Worm (Caenorhabditis elegans) whole organism, L1 larva: ENCODE data around the gene F54F7.8.

Experiments used
- C04F5.9 ChIP-seq: sonication (generic microtip); optimal IDR thresholded peaks from 2 replicates; lab custom pipeline; 2016; ENCODE audit warnings: missing genetic modification characterization, missing compliant biosample characterization
- C16A3.4 ChIP-seq: fragments of 150-350 bp; optimal IDR thresholded peaks from 2 replicates; lab custom pipeline; 2014; ENCODE audit warnings: missing biosample characterization, missing genetic modification characterization
- C34B4.2 ChIP-seq: sonication (generic microtip); optimal IDR thresholded peaks from 2 replicates; lab custom pipeline; 2017; ENCODE audit warnings: mild to moderate bottlenecking, missing genetic modification characterization, missing compliant biosample characterization
- alr-1 ChIP-seq: fragments of 200-800 bp; sonication (Bioruptor generic); optimal IDR thresholded peaks from 2 replicates; lab custom pipeline; 2018; ENCODE audit warnings: borderline replicate concordance, mild to moderate bottlenecking, missing genetic modification characterization, missing compliant biosample characterization
- ama-1 ChIP-seq: fragments of 150-350 bp; optimal IDR thresholded peaks from 2 replicates; lab custom pipeline; 2014
- blmp-1 ChIP-seq: fragments of 150-350 bp; optimal IDR thresholded peaks from 2 replicates; lab custom pipeline; 2014; ENCODE audit warnings: missing biosample characterization, missing genetic modification characterization
- ceh-63 ChIP-seq: fragments of 200-800 bp; sonication (Bioruptor generic); optimal IDR thresholded peaks from 2 replicates; lab custom pipeline; 2018; ENCODE audit warnings: mild to moderate bottlenecking, missing genetic modification characterization, missing compliant biosample characterization
- ceh-90 ChIP-seq: sonication (generic microtip); optimal IDR thresholded peaks from 2 replicates; lab custom pipeline; 2016; ENCODE audit warnings: missing genetic modification characterization, missing compliant biosample characterization
- dpl-1 ChIP-seq, 3 experiments: fragments of 150-350 bp in 2 of 3; sonication (generic microtip) in 1 of 3; optimal IDR thresholded peaks; 2 replicates each; lab custom pipeline; 2014 to 2017; ENCODE audit warnings: missing biosample characterization in 3 of 3, missing genetic modification characterization in 3 of 3, missing genetic modification reagents in 3 of 3
- dsc-1 ChIP-seq: sonication (generic microtip); optimal IDR thresholded peaks from 2 replicates; lab custom pipeline; 2016; ENCODE audit warnings: mild to moderate bottlenecking, missing genetic modification characterization, missing compliant biosample characterization
- efl-1 ChIP-seq, 4 experiments: fragments of 150-350 bp; optimal IDR thresholded peaks in 3 of 4; peaks in 1 of 4; 1 replicate in 1 of 4; 2 replicates in 3 of 4; lab custom pipeline; 2014; ENCODE audit warnings: missing biosample characterization in 2 of 4, missing genetic modification characterization in 2 of 4, missing genetic modification reagents in 2 of 4
- efl-3 ChIP-seq: fragments of 200-800 bp; sonication (Bioruptor generic); optimal IDR thresholded peaks from 2 replicates; lab custom pipeline; 2018; ENCODE audit warnings: mild to moderate bottlenecking, missing genetic modification characterization, missing compliant biosample characterization
- elt-2 ChIP-seq: sonication (generic microtip); optimal IDR thresholded peaks from 2 replicates; lab custom pipeline; 2016; ENCODE audit warnings: missing genetic modification characterization, mild to moderate bottlenecking, inconsistent platforms, missing compliant biosample characterization, missing genetic modification reagents
- fkh-8 ChIP-seq: sonication (generic microtip); optimal IDR thresholded peaks from 2 replicates; lab custom pipeline; 2016; ENCODE audit warnings: mild to moderate bottlenecking, missing genetic modification characterization, missing compliant biosample characterization
- fos-1 ChIP-seq: fragments of 150-350 bp; optimal IDR thresholded peaks from 2 replicates; lab custom pipeline; 2014; ENCODE audit warnings: missing biosample characterization, missing genetic modification characterization
- grh-1 ChIP-seq: fragments of 200-800 bp; sonication (Bioruptor generic); IDR thresholded peaks from 2 replicates; pipeline ENCODE4 v1.3.6; 2022; ENCODE audit warnings: missing genetic modification reagents, missing genetic modification characterization, missing compliant biosample characterization
- hlh-4 ChIP-seq: sonication (generic microtip); optimal IDR thresholded peaks from 2 replicates; lab custom pipeline; 2016; ENCODE audit warnings: mild to moderate bottlenecking, missing genetic modification characterization, missing compliant biosample characterization
- jun-1 ChIP-seq: fragments of 150-350 bp; optimal IDR thresholded peaks from 2 replicates; lab custom pipeline; 2014; ENCODE audit warnings: missing biosample characterization, missing genetic modification reagents, missing genetic modification characterization
- lin-13 ChIP-seq: fragments of 150-350 bp; optimal IDR thresholded peaks from 2 replicates; lab custom pipeline; 2014; ENCODE audit warnings: missing biosample characterization, missing genetic modification reagents, missing genetic modification characterization
- lin-39 ChIP-seq: fragments of 150-350 bp; optimal IDR thresholded peaks from 2 replicates; lab custom pipeline; 2014; ENCODE audit warnings: missing biosample characterization, missing genetic modification reagents, missing genetic modification characterization
- mab-9 ChIP-seq: fragments of 200-800 bp; sonication (Bioruptor generic); IDR thresholded peaks from 2 replicates; pipeline ENCODE4 v1.3.6; 2022; ENCODE audit warnings: missing genetic modification reagents, missing genetic modification characterization, missing compliant biosample characterization
- mef-2 ChIP-seq: fragments of 150-350 bp; optimal IDR thresholded peaks from 2 replicates; lab custom pipeline; 2014; ENCODE audit warnings: missing biosample characterization, missing genetic modification characterization
- nhr-19 ChIP-seq: fragments of 200-800 bp; sonication (Bioruptor generic); conservative IDR thresholded peaks from 2 replicates; pipeline ENCODE4 v1.3.6; 2022; ENCODE audit warnings: missing genetic modification characterization, missing compliant biosample characterization
- nhr-28 ChIP-seq: fragments of 150-350 bp; optimal IDR thresholded peaks from 2 replicates; lab custom pipeline; 2014; ENCODE audit warnings: missing biosample characterization, missing genetic modification characterization
- nhr-71 ChIP-seq: sonication (generic microtip); optimal IDR thresholded peaks from 2 replicates; lab custom pipeline; 2016; ENCODE audit warnings: mild to moderate bottlenecking, missing genetic modification characterization, moderate library complexity, missing compliant biosample characterization
- nhr-76 ChIP-seq: sonication (generic microtip); optimal IDR thresholded peaks from 2 replicates; lab custom pipeline; 2017; ENCODE audit warnings: missing biosample characterization, missing genetic modification characterization
- pag-3 ChIP-seq: sonication (generic microtip); optimal IDR thresholded peaks from 2 replicates; lab custom pipeline; 2017; ENCODE audit warnings: missing genetic modification characterization, mild to moderate bottlenecking, missing compliant biosample characterization, antibody characterized with exemption, borderline replicate concordance; ENCODE audit not compliant: insufficient read depth
- pax-3 ChIP-seq: fragments of 200-800 bp; sonication (Bioruptor generic); optimal IDR thresholded peaks from 2 replicates; lab custom pipeline; 2018; ENCODE audit warnings: mild to moderate bottlenecking, missing genetic modification characterization, moderate library complexity, missing compliant biosample characterization
- snu-23 ChIP-seq: sonication (generic microtip); optimal IDR thresholded peaks from 2 replicates; lab custom pipeline; 2016; ENCODE audit warnings: missing genetic modification characterization, missing compliant biosample characterization
- sox-4 ChIP-seq: sonication (generic microtip); optimal IDR thresholded peaks from 2 replicates; lab custom pipeline; 2016; ENCODE audit warnings: missing genetic modification characterization, missing compliant biosample characterization
- sptf-1 ChIP-seq: fragments of 150-350 bp; optimal IDR thresholded peaks from 2 replicates; lab custom pipeline; 2014; ENCODE audit warnings: missing biosample characterization, missing genetic modification characterization
- sup-37 ChIP-seq: fragments of 200-800 bp; sonication (Bioruptor generic); optimal IDR thresholded peaks from 2 replicates; lab custom pipeline; 2018; ENCODE audit warnings: mild to moderate bottlenecking, missing genetic modification characterization, missing compliant biosample characterization
- swsn-7 ChIP-seq: sonication (generic microtip); optimal IDR thresholded peaks from 2 replicates; lab custom pipeline; 2016; ENCODE audit warnings: missing genetic modification characterization, missing compliant biosample characterization
- tlp-1 ChIP-seq: fragments of 150-350 bp; optimal IDR thresholded peaks from 2 replicates; lab custom pipeline; 2014; ENCODE audit warnings: missing biosample characterization, missing genetic modification characterization
- unc-30 ChIP-seq: sonication (generic microtip); optimal IDR thresholded peaks from 2 replicates; lab custom pipeline; 2017; ENCODE audit warnings: missing biosample characterization, missing genetic modification characterization
- unc-62 ChIP-seq: fragments of 150-350 bp; optimal IDR thresholded peaks from 2 replicates; lab custom pipeline; 2014; ENCODE audit warnings: missing biosample characterization, missing genetic modification reagents, missing genetic modification characterization
- xbp-1 ChIP-seq: sonication (generic microtip); optimal IDR thresholded peaks from 2 replicates; lab custom pipeline; 2016; ENCODE audit warnings: missing genetic modification characterization, missing compliant biosample characterization
- ztf-11 ChIP-seq, 2 experiments: sonication (generic microtip); optimal IDR thresholded peaks; 2 replicates each; lab custom pipeline; 2016 to 2017; ENCODE audit warnings: missing genetic modification characterization in 2 of 2, missing biosample characterization in 1 of 2, missing compliant biosample characterization in 1 of 2

Gene F54F7.8

ce11 chrX:11878109-11878508 is 23.3 kb upstream of the F54F7.8 start, which contains the start of gene Y62H9A.2:
Gene Y62H9A.2 (minus strand): TSS chrX:11878209.
- TF ChIP-seq fos-1 (tag; lab: Kevin White, UChicago) (no peak), xbp-1 (no peak), efl-1 (optimal IDR thresholded peaks at IDR 0.05; lab: Kevin White, UChicago) (no peak), efl-1 (GFP tag; optimal IDR thresholded peaks at IDR 0.05 in 1 of 2; lab: Kevin White, UChicago) (peak in 1 of 2 experiments; percentile 45)

ce11 chrX:11875260-11875659 is 20.5 kb upstream of the F54F7.8 start, which contains the start of gene Y62H9A.1:
Gene Y62H9A.1 (plus strand): TSS chrX:11875541.
- TF ChIP-seq nhr-71 = peak; percentile 53
- TF ChIP-seq sox-4 (tag; lab: Kevin White, UChicago) = no peak
- TF ChIP-seq grh-1 (GFP tag; lab: Robert Waterston, UW) = no peak
- no peak for TF ChIP-seq tlp-1 (tag; lab: Kevin White, UChicago)
- TF ChIP-seq sup-37 (GFP tag; lab: Kevin White, UChicago) = no peak
- no peak for TF ChIP-seq lin-13 (GFP tag; lab: Kevin White, UChicago)
- no peak for TF ChIP-seq lin-39 (tag; lab: Kevin White, UChicago)
- no peak for TF ChIP-seq swsn-7 (tag; lab: Kevin White, UChicago)
- TF ChIP-seq fkh-8 (tag; lab: Kevin White, UChicago) = peak; percentile 25
- no peak for TF ChIP-seq nhr-76 (tag; lab: Kevin White, UChicago)
- TF ChIP-seq C04F5.9 (tag; lab: Kevin White, UChicago) = no peak
- TF ChIP-seq nhr-19 = no peak
- no peak for TF ChIP-seq efl-3 (GFP tag; lab: Kevin White, UChicago)
- peak; percentile 25 for TF ChIP-seq pax-3 (tag; lab: Kevin White, UChicago)
- no peak for TF ChIP-seq mab-9 (GFP tag; lab: Robert Waterston, UW)
- no peak for TF ChIP-seq efl-1 (optimal IDR thresholded peaks at IDR 0.05; lab: Kevin White, UChicago)
- TF ChIP-seq efl-1 (GFP tag; optimal IDR thresholded peaks at IDR 0.05 in 1 of 2; lab: Kevin White, UChicago) = no peak
- TF ChIP-seq hlh-4 = peak; percentile 64
- no peak for TF ChIP-seq C16A3.4 (tag; lab: Kevin White, UChicago)
- no peak for TF ChIP-seq unc-30 (tag; lab: Kevin White, UChicago)
- no peak for TF ChIP-seq elt-2
- TF ChIP-seq xbp-1 = no peak

DNA sequence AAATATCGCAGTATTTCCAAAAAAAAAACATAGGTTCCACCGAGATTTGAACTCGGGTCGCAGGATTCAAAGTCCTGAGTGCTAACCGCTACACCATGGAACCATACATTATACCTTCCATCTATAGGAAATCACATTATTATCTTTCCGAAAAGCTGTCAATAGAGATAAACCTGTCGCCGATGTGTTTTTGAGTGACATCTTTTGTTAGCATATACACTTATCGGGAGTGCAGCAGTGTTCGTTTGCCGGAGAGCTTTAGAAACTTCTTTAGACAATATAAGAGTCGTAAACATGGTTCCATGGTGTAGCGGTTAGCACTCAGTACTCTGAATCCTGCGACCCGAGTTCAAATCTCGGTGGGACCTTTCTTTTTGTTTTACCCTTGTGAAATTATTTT is 17.4 kb upstream of the F54F7.8 start:
- TF ChIP-seq efl-1 (optimal IDR thresholded peaks at IDR 0.05; lab: Kevin White, UChicago) (no peak), efl-1 (GFP tag; optimal IDR thresholded peaks at IDR 0.05 in 1 of 2; lab: Kevin White, UChicago) (peak in 1 of 2 experiments; percentile 63), unc-62 (GFP tag; lab: Kevin White, UChicago) (no peak)

DNA sequence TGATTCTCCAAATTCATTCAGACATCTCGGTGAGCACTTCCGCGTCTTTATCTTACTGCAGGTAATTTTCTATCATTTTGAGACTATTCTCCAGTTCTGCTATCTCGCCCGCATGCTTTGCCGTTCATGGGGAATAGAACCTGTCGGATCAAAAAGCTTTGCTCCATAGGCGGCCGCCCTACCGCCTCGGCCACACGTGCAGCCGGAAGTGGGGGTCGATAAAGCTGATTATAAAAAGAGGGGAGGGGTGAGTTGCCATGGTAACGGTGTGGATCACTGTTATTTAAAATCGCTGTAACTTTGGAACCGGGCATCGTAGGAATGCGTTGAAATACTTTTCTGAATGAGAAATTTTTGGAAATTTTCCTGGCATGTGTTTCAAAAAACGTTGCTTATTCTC is 15.6 kb upstream of the F54F7.8 start:
- peak; percentile 63 for TF ChIP-seq fkh-8 (tag; lab: Kevin White, UChicago)
- TF ChIP-seq nhr-28 = no peak
- TF ChIP-seq ceh-63 (GFP tag; lab: Kevin White, UChicago) = no peak
- no peak for TF ChIP-seq alr-1
- no peak for TF ChIP-seq dpl-1 (GFP tag; optimal IDR thresholded peaks at IDR 0.05; lab: Kevin White, UChicago)
- TF ChIP-seq unc-30 (tag; lab: Kevin White, UChicago) = no peak
- no peak for TF ChIP-seq ceh-90 (tag; lab: Kevin White, UChicago)
- TF ChIP-seq xbp-1 = no peak
- no peak for TF ChIP-seq ama-1 (lab: Kevin White, UChicago)
- peak; percentile 44 for TF ChIP-seq dsc-1 (tag; lab: Kevin White, UChicago)
- no peak for TF ChIP-seq snu-23
- no peak for TF ChIP-seq sptf-1 (tag; lab: Kevin White, UChicago)
- TF ChIP-seq grh-1 (GFP tag; lab: Robert Waterston, UW) = no peak
- TF ChIP-seq ztf-11 (tag; optimal IDR thresholded peaks at IDR 0.05; lab: Kevin White, UChicago) = no peak
- no peak for TF ChIP-seq tlp-1 (tag; lab: Kevin White, UChicago)
- no peak for TF ChIP-seq mef-2 (tag; lab: Kevin White, UChicago)

ce11 chrX:11869260-11869659 is 14.5 kb upstream of the F54F7.8 start, which contains the start of gene dot-1.2:
Gene dot-1.2 (minus strand): TSS chrX:11869360.
- TF ChIP-seq jun-1 (tag; lab: Kevin White, UChicago) = no peak
- TF ChIP-seq pag-3 = no peak
- TF ChIP-seq ama-1 (lab: Kevin White, UChicago) = no peak
- TF ChIP-seq sptf-1 (tag; lab: Kevin White, UChicago) = no peak
- no peak for TF ChIP-seq ceh-63 (GFP tag; lab: Kevin White, UChicago)
- no peak for TF ChIP-seq C34B4.2 (tag; lab: Kevin White, UChicago)
- no peak for TF ChIP-seq blmp-1 (tag; lab: Kevin White, UChicago)
- no peak for TF ChIP-seq efl-1 (optimal IDR thresholded peaks at IDR 0.05; lab: Kevin White, UChicago)
- no peak for TF ChIP-seq efl-1 (GFP tag; optimal IDR thresholded peaks at IDR 0.05 in 1 of 2; lab: Kevin White, UChicago)
- no peak for TF ChIP-seq C04F5.9 (tag; lab: Kevin White, UChicago)
